Worm (Caenorhabditis elegans): ENCODE data around the gene C07A9.12.

DNA sequence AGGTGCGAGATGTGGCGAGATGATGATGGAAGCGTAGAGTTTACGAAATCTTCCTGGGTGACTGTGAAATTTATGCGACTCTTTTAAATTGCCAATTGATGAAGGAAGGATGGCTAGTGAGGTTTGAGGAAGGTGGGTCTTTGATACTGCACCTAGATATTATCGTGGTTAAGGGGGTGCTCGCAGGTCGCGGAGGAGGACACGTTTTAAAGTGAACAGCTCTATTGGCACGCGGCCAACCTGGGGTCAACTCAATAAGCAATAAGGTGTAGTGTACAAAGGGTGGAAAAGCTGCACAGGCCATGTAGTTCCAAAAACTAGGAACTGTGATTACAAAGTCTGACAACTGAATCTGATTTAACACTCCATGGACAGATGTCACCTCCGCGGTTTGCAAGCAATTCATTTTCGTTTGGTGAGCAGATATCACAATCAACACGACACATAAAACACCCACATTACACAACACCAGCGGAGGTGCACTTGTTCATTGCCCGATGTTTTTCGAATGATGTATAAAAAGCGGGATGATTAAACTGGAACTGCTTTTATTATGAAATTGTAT, 18.1 kb upstream of the C07A9.12 start:
- TF ChIP-seq W03F9.2 (tag; optimal IDR thresholded peaks at IDR 0.05) (no peak), him-1 (tag; optimal IDR thresholded peaks at IDR 0.05) (no peak), dao-5 (tag; optimal IDR thresholded peaks at IDR 0.05) (no peak)
